Fruit fly (Drosophila melanogaster): Measurements from ENCODE around the gene CG42713.

dm6 chr2L:8852235-8852634 is 39.0 kb upstream of the CG42713 start:
- TF ChIP-seq CG3919 (GFP tag; optimal IDR thresholded peaks at IDR 0.05) = no peak
- TF ChIP-seq CG10631 (GFP tag; optimal IDR thresholded peaks at IDR 0.05) = no peak
- TF ChIP-seq CG8119 (GFP tag; IDR thresholded peaks at IDR 0.05) = no peak
- no peak for TF ChIP-seq CG15336 (GFP tag; IDR thresholded peaks at IDR 0.05)
- no peak for TF ChIP-seq CG9139 (GFP tag; optimal IDR thresholded peaks at IDR 0.05)

Measured in whole organism, prepupa.